Fruit fly (Drosophila melanogaster): ENCODE measurements around the gene CG45012.
A peak's percentile ranks its signal among the peaks of the same experiment; 100 is the strongest.

CG45012 gene

DNA sequence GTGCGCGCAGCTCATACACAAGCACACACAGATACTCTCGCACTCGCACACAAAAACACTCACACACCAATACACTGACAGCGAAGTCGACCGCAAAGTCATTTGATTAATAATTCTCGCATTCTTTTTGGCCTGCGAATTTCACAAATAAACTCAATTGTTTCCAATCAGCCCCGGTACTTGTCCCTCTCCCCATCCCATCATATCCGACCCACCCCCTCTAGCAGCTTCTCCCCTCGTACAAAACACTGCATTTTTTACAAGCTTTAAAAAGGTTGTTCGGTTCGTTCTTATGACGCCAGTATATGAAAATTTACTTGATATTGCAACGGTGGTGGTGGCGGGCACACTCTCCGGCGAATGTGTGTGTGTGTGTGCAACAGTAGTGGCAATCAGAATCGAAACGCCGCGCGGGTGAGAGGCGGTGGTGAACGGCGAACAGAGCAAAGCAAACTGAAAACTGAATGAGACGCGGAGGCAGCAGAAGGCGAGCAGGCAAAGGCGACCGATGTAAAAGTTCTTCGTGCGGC is 26.6 kb upstream of the CG45012 start (continued):
- no peak for TF ChIP-seq Kr (GFP tag; optimal IDR thresholded peaks at IDR 0.05)
- no peak for TF ChIP-seq Doc2 (GFP tag; IDR thresholded peaks at IDR 0.05)
- 0 out of 2 replicates have a peak, but pooled peaks have one; percentile 30 for TF ChIP-seq cas (GFP tag; IDR thresholded peaks at IDR 0.05)
- no peak for TF ChIP-seq CG4424 (GFP tag; optimal IDR thresholded peaks at IDR 0.05)
- no peak for TF ChIP-seq Bteb2 (GFP tag; optimal IDR thresholded peaks at IDR 0.05)
- TF ChIP-seq Hey (tag; optimal IDR thresholded peaks at IDR 0.05) = peak; percentile 34
- peak in 1 of 2 experiments; percentile 5 for TF ChIP-seq dpn (GFP tag; optimal IDR thresholded peaks at IDR 0.05)
- no peak for TF ChIP-seq CG11085 (GFP tag; IDR thresholded peaks at IDR 0.05)
- no peak for TF ChIP-seq CG1602 (GFP tag; optimal IDR thresholded peaks at IDR 0.05)
- TF ChIP-seq CG4707 (GFP tag; optimal IDR thresholded peaks at IDR 0.05) = no peak
- no peak for TF ChIP-seq pfk (GFP tag; optimal IDR thresholded peaks at IDR 0.05)
- peak; percentile 25; the same call in 1 of the 3 replicates for TF ChIP-seq knrl (GFP tag; IDR thresholded peaks at IDR 0.05; ENCODE audit: partially characterized antibody)
- no peak for TF ChIP-seq mld (GFP tag; IDR thresholded peaks at IDR 0.05; ENCODE audit: partially characterized antibody)
- no peak for TF ChIP-seq CG12104 (GFP tag; optimal IDR thresholded peaks at IDR 0.05)
- TF ChIP-seq CG16863 (GFP tag; optimal IDR thresholded peaks at IDR 0.05) = peak; percentile 46
- no peak for TF ChIP-seq Awh (GFP tag; IDR thresholded peaks at IDR 0.05)
- TF ChIP-seq Hr51 (GFP tag; optimal IDR thresholded peaks at IDR 0.05) = no peak
- peak; percentile 1 for TF ChIP-seq tap (tag; optimal IDR thresholded peaks at IDR 0.05)
- TF ChIP-seq MBD-R2 (GFP tag; IDR thresholded peaks at IDR 0.05) = peak; percentile 31; the same call in 1 of the 2 replicates
- TF ChIP-seq unc-4 (GFP tag; IDR thresholded peaks at IDR 0.05; ENCODE audit: partially characterized antibody) = peak; percentile 23
- TF ChIP-seq CG30403 (GFP tag; optimal IDR thresholded peaks at IDR 0.05) = no peak
- no peak for TF ChIP-seq croc (GFP tag; conservative IDR thresholded peaks at IDR 0.05)
- TF ChIP-seq CG31441 (GFP tag; IDR thresholded peaks at IDR 0.05) = no peak
- no peak for TF ChIP-seq CG10565 (GFP tag; optimal IDR thresholded peaks at IDR 0.05)
- TF ChIP-seq CG3281 (GFP tag; optimal IDR thresholded peaks at IDR 0.05) = peak; percentile 10
- TF ChIP-seq CG12219 (GFP tag; optimal IDR thresholded peaks at IDR 0.05) = peak; percentile 9
- TF ChIP-seq h (optimal IDR thresholded peaks at IDR 0.05) = no peak
- no peak for TF ChIP-seq CG6854 (GFP tag; optimal IDR thresholded peaks at IDR 0.05)
- no peak for TF ChIP-seq Sox100B (GFP tag; optimal IDR thresholded peaks at IDR 0.05)
- no peak for TF ChIP-seq Mrtf (GFP tag; IDR thresholded peaks at IDR 0.05)
- no peak for TF ChIP-seq CG12236 (GFP tag; optimal IDR thresholded peaks at IDR 0.05)
- no peak for TF ChIP-seq fd3F (GFP tag; optimal IDR thresholded peaks at IDR 0.05)
- no peak for TF ChIP-seq fd96Cb (tag; optimal IDR thresholded peaks at IDR 0.05)
- TF ChIP-seq p53 (GFP tag; optimal IDR thresholded peaks at IDR 0.05) = peak; percentile 4
- no peak for TF ChIP-seq wek (GFP tag; optimal IDR thresholded peaks at IDR 0.05)
- TF ChIP-seq NFAT (GFP tag; IDR thresholded peaks at IDR 0.05) = peak; percentile 68
- TF ChIP-seq Hr78 (GFP tag; optimal IDR thresholded peaks at IDR 0.05) = no peak
- TF ChIP-seq unpg (GFP tag; optimal IDR thresholded peaks at IDR 0.05) = peak; percentile 2
- no peak for TF ChIP-seq wdn (GFP tag; IDR thresholded peaks at IDR 0.05)
- peak; percentile 55; the same call in 1 of the 2 replicates for TF ChIP-seq ato (GFP tag; IDR thresholded peaks at IDR 0.05; ENCODE audit: partially characterized antibody)
- TF ChIP-seq CG14667 (GFP tag; IDR thresholded peaks at IDR 0.05) = no peak
- TF ChIP-seq CG10267 (tag; optimal IDR thresholded peaks at IDR 0.05) = no peak
- no peak for TF ChIP-seq Aef1 (GFP tag; IDR thresholded peaks at IDR 0.05)
- no peak for TF ChIP-seq eve (GFP tag; optimal IDR thresholded peaks at IDR 0.05)
- no peak for TF ChIP-seq nau (GFP tag; optimal IDR thresholded peaks at IDR 0.05)
- TF ChIP-seq exex (tag; optimal IDR thresholded peaks at IDR 0.05) = peak; percentile 37
- TF ChIP-seq bab2 (GFP tag; optimal IDR thresholded peaks at IDR 0.05) = no peak
- no peak for TF ChIP-seq CG13123 (GFP tag; optimal IDR thresholded peaks at IDR 0.05)
- no peak for TF ChIP-seq Dip2 (GFP tag; IDR thresholded peaks at IDR 0.05)
- no peak for TF ChIP-seq Fer1 (GFP tag; optimal IDR thresholded peaks at IDR 0.05)

All from whole organism, embryonic.